Worm (Caenorhabditis elegans) whole organism, L2 larva: ENCODE measurements around the gene taf-7.2.

Experiments used
- C34F6.9 ChIP-seq: fragments of 150-350 bp; optimal IDR thresholded peaks from 2 replicates; lab custom pipeline; 2014; ENCODE audit warnings: missing biosample characterization, missing genetic modification characterization
- F13H6.1 ChIP-seq: sonication (generic microtip); optimal IDR thresholded peaks from 2 replicates; lab custom pipeline; 2016; ENCODE audit warnings: missing genetic modification characterization, missing compliant biosample characterization
- R02D3.7 ChIP-seq: fragments of 150-350 bp; optimal IDR thresholded peaks from 2 replicates; lab custom pipeline; 2014; ENCODE audit warnings: missing biosample characterization, missing genetic modification characterization
- Y55F3AM.14 ChIP-seq: fragments of 200-800 bp; sonication (Bioruptor generic); optimal IDR thresholded peaks from 2 replicates; lab custom pipeline; 2018; ENCODE audit warnings: mild to moderate bottlenecking, missing genetic modification characterization, missing compliant biosample characterization
- ZK546.5 ChIP-seq: sonication (generic microtip); optimal IDR thresholded peaks from 2 replicates; lab custom pipeline; 2017; ENCODE audit warnings: missing biosample characterization, missing genetic modification characterization
- alr-1 ChIP-seq: fragments of 150-350 bp; optimal IDR thresholded peaks from 2 replicates; lab custom pipeline; 2014; ENCODE audit warnings: missing biosample characterization, missing genetic modification characterization
- aly-2 ChIP-seq: fragments of 150-350 bp; optimal IDR thresholded peaks from 2 replicates; lab custom pipeline; 2014; ENCODE audit warnings: missing biosample characterization, missing genetic modification characterization
- ama-1 ChIP-seq: fragments of 150-350 bp; optimal IDR thresholded peaks from 2 replicates; lab custom pipeline; 2018; ENCODE audit warnings: inconsistent platforms
- blmp-1 ChIP-seq: sonication (generic microtip); optimal IDR thresholded peaks from 2 replicates; lab custom pipeline; 2017; ENCODE audit warnings: missing genetic modification characterization, mild to moderate bottlenecking, missing compliant biosample characterization, antibody characterized with exemption, moderate library complexity; ENCODE audit not compliant: insufficient read depth
- ceh-16 ChIP-seq: fragments of 150-350 bp; optimal IDR thresholded peaks from 2 replicates; lab custom pipeline; 2014; ENCODE audit warnings: missing biosample characterization, missing genetic modification characterization
- ceh-82 ChIP-seq: fragments of 150-350 bp; optimal IDR thresholded peaks from 2 replicates; lab custom pipeline; 2014; ENCODE audit warnings: missing biosample characterization, missing genetic modification characterization
- crh-2 ChIP-seq: sonication (generic microtip); optimal IDR thresholded peaks from 2 replicates; lab custom pipeline; 2017; ENCODE audit warnings: missing biosample characterization, missing genetic modification characterization
- dmd-4 ChIP-seq: sonication (generic microtip); optimal IDR thresholded peaks from 2 replicates; lab custom pipeline; 2017; ENCODE audit warnings: missing biosample characterization, missing genetic modification characterization
- egl-27 ChIP-seq: sonication (generic microtip); optimal IDR thresholded peaks from 3 replicates; lab custom pipeline; 2017; ENCODE audit warnings: missing biosample characterization, missing genetic modification reagents, missing genetic modification characterization
- elt-1 ChIP-seq: fragments of 150-350 bp; optimal IDR thresholded peaks from 2 replicates; lab custom pipeline; 2014; ENCODE audit warnings: missing biosample characterization, missing genetic modification characterization
- elt-3 ChIP-seq: sonication (generic microtip); optimal IDR thresholded peaks from 2 replicates; lab custom pipeline; 2017; ENCODE audit warnings: missing biosample characterization, missing genetic modification characterization
- fos-1 ChIP-seq: fragments of 150-350 bp; optimal IDR thresholded peaks from 2 replicates; lab custom pipeline; 2014; ENCODE audit warnings: missing biosample characterization, missing genetic modification characterization
- gmeb-1 ChIP-seq: fragments of 150-350 bp; optimal IDR thresholded peaks from 2 replicates; lab custom pipeline; 2014; ENCODE audit warnings: missing biosample characterization, missing genetic modification characterization
- lin-11 ChIP-seq: fragments of 150-350 bp; sonication (generic microtip); optimal IDR thresholded peaks from 2 replicates; lab custom pipeline; 2014; ENCODE audit warnings: missing biosample characterization, missing genetic modification characterization, inconsistent platforms, mixed read lengths
- lin-13 ChIP-seq: fragments of 150-350 bp; optimal IDR thresholded peaks from 2 replicates; lab custom pipeline; 2014; ENCODE audit warnings: missing biosample characterization, missing genetic modification reagents, missing genetic modification characterization
- lin-39 ChIP-seq: fragments of 150-350 bp; optimal IDR thresholded peaks from 2 replicates; lab custom pipeline; 2014; ENCODE audit warnings: missing biosample characterization, missing genetic modification reagents, missing genetic modification characterization
- lsy-2 ChIP-seq, 2 experiments: fragments of 150-350 bp in 1 of 2; sonication (generic microtip) in 1 of 2; optimal IDR thresholded peaks; 2 replicates each; lab custom pipeline; 2014 to 2017; ENCODE audit warnings: missing biosample characterization in 2 of 2, missing genetic modification characterization in 2 of 2
- mab-5 ChIP-seq: fragments of 150-350 bp; optimal IDR thresholded peaks from 2 replicates; lab custom pipeline; 2014; ENCODE audit warnings: missing biosample characterization, missing genetic modification characterization
- mbf-1 ChIP-seq: sonication (generic microtip); optimal IDR thresholded peaks from 2 replicates; lab custom pipeline; 2017; ENCODE audit warnings: missing biosample characterization, missing genetic modification characterization
- mdl-1 ChIP-seq, 2 experiments: fragments of 150-350 bp in 1 of 2; sonication (generic microtip) in 1 of 2; optimal IDR thresholded peaks; 2 replicates each; lab custom pipeline; 2017; ENCODE audit warnings: missing biosample characterization in 2 of 2, missing genetic modification characterization in 2 of 2
- nhr-10 ChIP-seq: sonication (generic microtip); optimal IDR thresholded peaks from 2 replicates; lab custom pipeline; 2017; ENCODE audit warnings: missing biosample characterization, missing genetic modification characterization
- nhr-11 ChIP-seq: fragments of 150-350 bp; optimal IDR thresholded peaks from 2 replicates; lab custom pipeline; 2014; ENCODE audit warnings: missing biosample characterization, missing genetic modification characterization
- nhr-12 ChIP-seq: fragments of 150-350 bp; optimal IDR thresholded peaks from 2 replicates; lab custom pipeline; 2014; ENCODE audit warnings: missing biosample characterization, missing genetic modification characterization
- nhr-129 ChIP-seq: fragments of 150-350 bp; optimal IDR thresholded peaks from 2 replicates; lab custom pipeline; 2014; ENCODE audit warnings: missing biosample characterization, missing genetic modification characterization
- nhr-21 ChIP-seq: fragments of 150-350 bp; optimal IDR thresholded peaks from 2 replicates; lab custom pipeline; 2014; ENCODE audit warnings: missing biosample characterization, missing genetic modification characterization
- nhr-23 ChIP-seq: fragments of 150-350 bp; optimal IDR thresholded peaks from 2 replicates; lab custom pipeline; 2014; ENCODE audit warnings: missing biosample characterization, missing genetic modification reagents, missing genetic modification characterization
- nhr-237 ChIP-seq: fragments of 150-350 bp; optimal IDR thresholded peaks from 2 replicates; lab custom pipeline; 2014; ENCODE audit warnings: missing biosample characterization, missing genetic modification characterization
- nhr-25 ChIP-seq: fragments of 150-350 bp; sonication (generic microtip); optimal IDR thresholded peaks from 3 replicates; lab custom pipeline; 2014; ENCODE audit warnings: missing biosample characterization, missing genetic modification characterization
- nhr-6 ChIP-seq: fragments of 150-350 bp; optimal IDR thresholded peaks from 2 replicates; lab custom pipeline; 2014; ENCODE audit warnings: missing biosample characterization, missing genetic modification characterization
- nhr-77 ChIP-seq: fragments of 150-350 bp; optimal IDR thresholded peaks from 2 replicates; lab custom pipeline; 2014; ENCODE audit warnings: missing biosample characterization, missing genetic modification characterization
- peb-1 ChIP-seq: fragments of 150-350 bp; optimal IDR thresholded peaks from 2 replicates; lab custom pipeline; 2014; ENCODE audit warnings: missing biosample characterization, missing genetic modification characterization
- sem-4 ChIP-seq: fragments of 150-350 bp; optimal IDR thresholded peaks from 2 replicates; lab custom pipeline; 2014; ENCODE audit warnings: missing biosample characterization, missing genetic modification reagents, missing genetic modification characterization
- skn-1 ChIP-seq: sonication (generic microtip); optimal IDR thresholded peaks from 2 replicates; lab custom pipeline; 2017; ENCODE audit warnings: missing biosample characterization, missing genetic modification characterization
- sma-3 ChIP-seq: sonication (generic microtip); optimal IDR thresholded peaks from 2 replicates; lab custom pipeline; 2016; ENCODE audit warnings: missing genetic modification reagents, missing genetic modification characterization, missing compliant biosample characterization
- sma-9 ChIP-seq, 2 experiments: fragments of 150-350 bp in 1 of 2; sonication (generic microtip) in 1 of 2; optimal IDR thresholded peaks; 2 replicates each; lab custom pipeline; 2014 to 2016; ENCODE audit warnings: missing genetic modification characterization in 2 of 2, mild to moderate bottlenecking in 1 of 2, missing biosample characterization in 1 of 2, missing compliant biosample characterization in 1 of 2, missing genetic modification reagents in 1 of 2, moderate library complexity in 1 of 2
- snpc-4 ChIP-seq: fragments of 150-350 bp; optimal IDR thresholded peaks from 2 replicates; lab custom pipeline; 2014; ENCODE audit warnings: missing biosample characterization, missing genetic modification characterization
- unc-39 ChIP-seq: fragments of 150-350 bp; optimal IDR thresholded peaks from 2 replicates; lab custom pipeline; 2014; ENCODE audit warnings: missing biosample characterization, missing genetic modification characterization
- unc-55 ChIP-seq: fragments of 150-350 bp; sonication (generic microtip); optimal IDR thresholded peaks from 3 replicates; lab custom pipeline; 2014; ENCODE audit warnings: missing biosample characterization, missing genetic modification reagents, missing genetic modification characterization
- unc-62 ChIP-seq: fragments of 150-350 bp; optimal IDR thresholded peaks from 2 replicates; lab custom pipeline; 2014; ENCODE audit warnings: missing biosample characterization, missing genetic modification reagents, missing genetic modification characterization
- zag-1 ChIP-seq: fragments of 150-350 bp; optimal IDR thresholded peaks from 2 replicates; lab custom pipeline; 2014; ENCODE audit warnings: missing biosample characterization, missing genetic modification characterization
- ztf-1 ChIP-seq: fragments of 200-800 bp; sonication (Bioruptor generic); conservative IDR thresholded peaks from 2 replicates; pipeline ENCODE4 v1.3.6; 2022; ENCODE audit warnings: missing genetic modification characterization, missing compliant biosample characterization
- ztf-11 ChIP-seq: sonication (generic microtip); optimal IDR thresholded peaks from 2 replicates; lab custom pipeline; 2017; ENCODE audit warnings: missing biosample characterization, missing genetic modification characterization
- ztf-4 ChIP-seq: fragments of 150-350 bp; optimal IDR thresholded peaks from 2 replicates; lab custom pipeline; 2014; ENCODE audit warnings: missing biosample characterization, missing genetic modification characterization

The taf-7.2 gene

DNA sequence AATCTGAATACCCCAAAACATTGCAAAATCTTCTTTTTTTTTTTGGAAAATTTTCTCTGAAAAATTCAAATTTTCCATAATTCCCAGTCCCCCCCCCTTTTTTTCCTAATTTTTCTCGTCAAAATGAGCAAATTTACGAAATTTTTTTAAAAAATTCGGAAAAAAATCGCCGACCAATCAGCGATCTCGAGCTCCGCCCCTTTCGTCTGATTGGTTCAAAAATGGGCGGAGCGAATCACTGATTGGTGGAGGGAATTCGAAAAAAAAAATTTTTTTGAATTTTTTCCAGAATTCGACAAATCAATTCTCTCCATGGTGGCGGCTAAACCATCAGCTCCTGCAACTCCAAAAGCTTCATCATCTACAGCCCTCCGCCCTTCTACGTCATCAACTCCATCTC lies 34.6 kb downstream of the taf-7.2 start:
- TF ChIP-seq nhr-77 = no peak
- no peak for TF ChIP-seq peb-1
- no peak for TF ChIP-seq C34F6.9
- no peak for TF ChIP-seq nhr-129 (tag; lab: Kevin White, UChicago)
- TF ChIP-seq alr-1 (tag; lab: Kevin White, UChicago) = no peak
- TF ChIP-seq blmp-1 (tag; lab: Kevin White, UChicago) = no peak
- no peak for TF ChIP-seq crh-2 (tag; lab: Kevin White, UChicago)
- no peak for TF ChIP-seq sem-4
- TF ChIP-seq, all 48 proteins: peak for 0

DNA sequence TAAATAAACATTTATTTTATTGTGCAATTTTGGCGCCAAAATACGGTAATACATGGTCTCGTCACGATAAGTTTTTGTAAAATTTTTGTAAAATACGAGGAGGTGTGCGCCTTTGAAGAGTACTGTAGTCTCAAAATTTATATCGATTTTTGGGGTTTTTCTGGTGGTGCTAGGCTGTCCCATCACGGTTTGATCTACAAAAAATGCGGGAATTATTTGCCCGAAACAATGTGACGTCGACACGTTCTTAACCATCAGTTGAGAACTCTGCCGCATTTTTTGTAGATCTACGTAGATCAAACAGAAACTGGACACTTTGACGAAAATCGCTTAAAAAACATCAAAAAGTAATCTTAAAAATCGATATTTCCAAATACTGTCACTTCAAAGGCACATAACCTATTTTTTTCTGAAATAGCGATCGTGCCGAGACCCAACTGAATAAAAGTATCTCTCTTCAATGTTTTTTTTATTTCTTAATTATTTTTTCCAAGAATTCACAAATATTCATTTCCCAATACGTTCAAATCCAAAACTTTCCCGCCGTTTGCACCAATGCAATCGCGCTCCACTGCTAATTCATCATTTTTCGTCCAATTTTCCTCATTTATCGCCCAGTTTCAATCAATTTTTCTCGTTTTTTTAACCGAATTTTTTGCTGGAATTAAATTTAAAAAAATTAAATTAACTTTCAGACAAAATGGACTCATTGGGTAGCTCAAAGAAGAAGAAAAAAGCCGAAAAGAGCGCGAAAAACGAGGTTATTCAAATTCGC lies 47.2 kb downstream of the taf-7.2 start, which contains the start of gene pqn-80:
TSS of gene pqn-80 (plus strand) at position 694 of the 775 bp plus-strand sequence.
- TF ChIP-seq skn-1 (tag; lab: Kevin White, UChicago) (no peak), aly-2 (tag; lab: Kevin White, UChicago) (no peak), ceh-16 (tag; lab: Kevin White, UChicago) (no peak), elt-3 (tag; lab: Kevin White, UChicago) (no peak), Y55F3AM.14 (GFP tag; lab: Kevin White, UChicago) (no peak), mbf-1 (no peak), zag-1 (no peak), ZK546.5 (tag; lab: Kevin White, UChicago) (no peak), F13H6.1 (tag; lab: Kevin White, UChicago) (peak; percentile 38), nhr-237 (tag; lab: Kevin White, UChicago) (no peak), mdl-1 (tag; optimal IDR thresholded peaks at IDR 0.05; lab: Kevin White, UChicago) (no peak), nhr-129 (tag; lab: Kevin White, UChicago) (peak; percentile 52), nhr-21 (tag; lab: Kevin White, UChicago) (peak; percentile 5), alr-1 (tag; lab: Kevin White, UChicago) (no peak), nhr-10 (tag; lab: Kevin White, UChicago) (no peak), egl-27 (no peak), ama-1 (lab: Kevin White, UChicago) (no peak), sma-3 (GFP tag; lab: Kevin White, UChicago) (peak; percentile 50), R02D3.7 (no peak), unc-55 (GFP tag; lab: Kevin White, UChicago) (peak; percentile 79), ztf-4 (tag; lab: Kevin White, UChicago) (no peak), unc-62 (GFP tag; lab: Kevin White, UChicago) (no peak), unc-39 (tag; lab: Kevin White, UChicago) (no peak), nhr-77 (no peak), fos-1 (tag; lab: Kevin White, UChicago) (no peak), lin-39 (tag; lab: Kevin White, UChicago) (no peak), elt-1 (tag; lab: Kevin White, UChicago) (no peak), lin-13 (GFP tag; lab: Kevin White, UChicago) (peak; percentile 61), dmd-4 (tag; lab: Kevin White, UChicago) (no peak), nhr-23 (tag; lab: Kevin White, UChicago) (no peak), nhr-12 (tag; lab: Kevin White, UChicago) (no peak), nhr-11 (tag; lab: Kevin White, UChicago) (no peak), ztf-11 (tag; lab: Kevin White, UChicago) (no peak), lsy-2 (tag; optimal IDR thresholded peaks at IDR 0.05; lab: Kevin White, UChicago) (peak; percentile 53 to 82), gmeb-1 (tag; lab: Kevin White, UChicago) (peak; percentile 94), sma-9 (GFP tag; optimal IDR thresholded peaks at IDR 0.05; lab: Kevin White, UChicago) (no peak), sma-9 (tag; optimal IDR thresholded peaks at IDR 0.05; lab: Kevin White, UChicago) (no peak), lin-11 (no peak), peb-1 (no peak), mab-5 (peak; percentile 26), ceh-82 (no peak), blmp-1 (tag; lab: Kevin White, UChicago) (no peak), C34F6.9 (peak; percentile 56), snpc-4 (tag; lab: Kevin White, UChicago) (peak; percentile 4), sem-4 (peak; percentile 54), nhr-6 (tag; lab: Kevin White, UChicago) (no peak), crh-2 (tag; lab: Kevin White, UChicago) (peak; percentile 24), nhr-25 (tag; lab: Kevin White, UChicago) (peak; percentile 47), ztf-1 (GFP tag; lab: Robert Waterston, UW) (no peak)
